Worm (Caenorhabditis elegans) whole organism, midembryonic: ENCODE data around the gene K10C2.6.

Source experiments
- cog-1 ChIP-seq: sonication (generic microtip); optimal IDR thresholded peaks from 2 replicates; lab custom pipeline; 2016; ENCODE audit warnings: missing genetic modification characterization, missing compliant biosample characterization
- flt-1 ChIP-seq: fragments of 200-800 bp; sonication (Bioruptor generic); IDR thresholded peaks from 2 replicates; pipeline ENCODE4 v1.3.6; 2022; ENCODE audit warnings: missing genetic modification characterization, missing compliant biosample characterization
- tab-1 ChIP-seq: fragments of 200-800 bp; sonication (Bioruptor generic); IDR thresholded peaks from 2 replicates; pipeline ENCODE4 v1.3.6; 2022; ENCODE audit warnings: missing genetic modification characterization, missing compliant biosample characterization
- ztf-29 ChIP-seq: fragments of 200-800 bp; sonication (Bioruptor generic); IDR thresholded peaks from 2 replicates; pipeline ENCODE4 v1.3.6; 2022; ENCODE audit warnings: missing genetic modification reagents, missing genetic modification characterization, missing compliant biosample characterization

ce11 chrX:6468499-6468898, 17.3 kb downstream of the K10C2.6 start, which contains the start of gene C15B12.9:
- no peak for TF ChIP-seq ztf-29 (GFP tag; lab: Robert Waterston, UW)
- TF ChIP-seq tab-1 (GFP tag; lab: Robert Waterston, UW) = no peak
- no peak for TF ChIP-seq flt-1 (GFP tag; lab: Robert Waterston, UW)
- TF ChIP-seq cog-1 = no peak
